Fruit fly (Drosophila melanogaster): ENCODE measurements around the gene ry.

DNA sequence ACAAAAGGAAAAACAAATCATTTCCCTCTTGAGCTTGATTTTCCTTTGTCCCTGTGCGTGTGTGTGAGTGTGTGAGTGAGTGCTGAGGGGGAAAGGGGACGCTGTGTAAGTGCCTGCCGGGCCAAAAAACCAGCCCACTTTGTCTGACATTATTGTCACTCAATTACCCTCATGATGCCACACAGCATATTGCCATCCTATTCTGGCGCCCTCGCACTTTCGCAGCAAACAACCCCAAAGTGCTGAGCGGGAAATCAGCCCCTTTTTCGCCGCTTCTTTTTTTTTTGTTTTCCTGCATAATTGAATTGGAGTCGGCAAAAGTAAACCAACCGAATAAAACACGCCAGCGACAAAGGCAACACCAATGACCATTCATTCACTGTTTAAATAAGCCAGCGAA lies 43.4 kb downstream of the ry start:
- TF ChIP-seq pan (optimal IDR thresholded peaks at IDR 0.05) (no peak), usp (GFP tag; optimal IDR thresholded peaks at IDR 0.05) (no peak), psq (optimal IDR thresholded peaks at IDR 0.05) (no peak), CG8478 (optimal IDR thresholded peaks at IDR 0.05) (no peak), EcR (GFP tag; optimal IDR thresholded peaks at IDR 0.05) (no peak)

Measured in whole organism.